Fruit fly (Drosophila melanogaster) whole organism, prepupa: ENCODE results near the gene Apl.

Experiments
- Blimp-1 ChIP-seq: fragments of 200-800 bp; sonication (Bioruptor generic); optimal IDR thresholded peaks from 3 replicates; lab custom pipeline; 2017; ENCODE audit warnings: missing biosample characterization, missing genetic modification characterization, mild to moderate bottlenecking, moderate library complexity, missing genetic modification reagents
- CG10631 ChIP-seq: fragments of 200-800 bp; sonication (Bioruptor generic); optimal IDR thresholded peaks from 2 replicates; lab custom pipeline; 2016; ENCODE audit warnings: missing biosample characterization, missing genetic modification characterization
- CG10669 ChIP-seq: fragments of 200-800 bp; sonication (Bioruptor generic); optimal IDR thresholded peaks from 3 replicates; lab custom pipeline; 2018; ENCODE audit warnings: missing biosample characterization, mild to moderate bottlenecking, missing genetic modification characterization, moderate library complexity
- CG11294 ChIP-seq: fragments of 200-800 bp; sonication (Bioruptor generic); IDR thresholded peaks from 2 replicates; pipeline ENCODE4 v1.3.6; 2022; ENCODE audit warnings: missing biosample characterization, missing genetic modification characterization
- CG11762 ChIP-seq: fragments of 200-800 bp; sonication (Bioruptor generic); optimal IDR thresholded peaks from 3 replicates; lab custom pipeline; 2016; ENCODE audit warnings: missing biosample characterization, missing genetic modification characterization; ENCODE audit not compliant: insufficient read depth
- CG16779 ChIP-seq: fragments of 200-800 bp; sonication (Bioruptor generic); optimal IDR thresholded peaks from 3 replicates; lab custom pipeline; 2017; ENCODE audit warnings: missing biosample characterization, mild to moderate bottlenecking, missing genetic modification characterization
- CG31627 ChIP-seq: fragments of 200-800 bp; sonication (Bioruptor generic); optimal IDR thresholded peaks from 3 replicates; lab custom pipeline; 2016; ENCODE audit warnings: missing biosample characterization, missing genetic modification characterization
- CG32006 ChIP-seq: fragments of 200-800 bp; sonication (Bioruptor generic); optimal IDR thresholded peaks from 3 replicates; lab custom pipeline; 2017; ENCODE audit warnings: missing biosample characterization, mild to moderate bottlenecking, missing genetic modification characterization
- CG3919 ChIP-seq: fragments of 200-800 bp; sonication (Bioruptor generic); optimal IDR thresholded peaks from 3 replicates; lab custom pipeline; 2016; ENCODE audit warnings: missing biosample characterization, missing genetic modification characterization
- CG6163 ChIP-seq: fragments of 200-800 bp; sonication (Bioruptor generic); IDR thresholded peaks from 3 replicates; pipeline ENCODE4 v1.3.6; 2022; ENCODE audit warnings: missing biosample characterization, missing genetic modification characterization
- CG6792 ChIP-seq: fragments of 200-800 bp; sonication (Bioruptor generic); optimal IDR thresholded peaks from 3 replicates; lab custom pipeline; 2016; ENCODE audit warnings: missing biosample characterization, missing genetic modification characterization
- CG6808 ChIP-seq: fragments of 200-800 bp; sonication (Bioruptor generic); optimal IDR thresholded peaks from 3 replicates; lab custom pipeline; 2017; ENCODE audit warnings: missing biosample characterization, missing genetic modification characterization, mild to moderate bottlenecking, moderate library complexity, missing genetic modification reagents
- CG8119 ChIP-seq: fragments of 200-800 bp; sonication (Bioruptor generic); IDR thresholded peaks from 3 replicates; pipeline ENCODE4 v1.3.6; 2022; ENCODE audit warnings: missing biosample characterization, missing genetic modification characterization
- CG8319 ChIP-seq: fragments of 200-800 bp; sonication (Bioruptor generic); optimal IDR thresholded peaks from 3 replicates; lab custom pipeline; 2016; ENCODE audit warnings: missing biosample characterization, missing genetic modification characterization
- CG9139 ChIP-seq: fragments of 200-800 bp; sonication (Bioruptor generic); optimal IDR thresholded peaks from 3 replicates; lab custom pipeline; 2017; ENCODE audit warnings: missing biosample characterization, mild to moderate bottlenecking, missing genetic modification characterization
- Eip75B ChIP-seq: fragments of 200-800 bp; sonication (Bioruptor generic); optimal IDR thresholded peaks from 3 replicates; lab custom pipeline; 2016; ENCODE audit warnings: missing biosample characterization, missing genetic modification characterization
- Eip78C ChIP-seq: fragments of 200-800 bp; sonication (Bioruptor generic); peaks from one replicate; lab custom pipeline; 2016; ENCODE audit warnings: missing biosample characterization, missing genetic modification characterization
- Ets21C ChIP-seq: fragments of 200-800 bp; sonication (Bioruptor generic); optimal IDR thresholded peaks from 3 replicates; lab custom pipeline; 2016; ENCODE audit warnings: missing biosample characterization, missing genetic modification characterization
- Ets96B ChIP-seq: fragments of 200-800 bp; optimal IDR thresholded peaks from 2 replicates; lab custom pipeline; 2019; ENCODE audit warnings: missing biosample characterization, mild to moderate bottlenecking, missing genetic modification characterization, moderate library complexity
- Hr38 ChIP-seq: sonication (Bioruptor generic); optimal IDR thresholded peaks from 2 replicates; lab custom pipeline; 2016; ENCODE audit warnings: missing biosample characterization, missing genetic modification characterization
- Hr39 ChIP-seq: fragments of 200-800 bp; sonication (Bioruptor generic); optimal IDR thresholded peaks from 2 replicates; lab custom pipeline; 2016; ENCODE audit warnings: missing biosample characterization, missing genetic modification characterization
- Hr4 ChIP-seq: fragments of 200-800 bp; sonication (Bioruptor generic); optimal IDR thresholded peaks from 3 replicates; lab custom pipeline; 2016; ENCODE audit warnings: missing biosample characterization, missing genetic modification characterization
- Lpt ChIP-seq: fragments of 200-800 bp; sonication (Bioruptor generic); optimal IDR thresholded peaks from 3 replicates; lab custom pipeline; 2016; ENCODE audit warnings: missing biosample characterization, missing genetic modification characterization
- OdsH ChIP-seq: fragments of 200-800 bp; sonication (Bioruptor generic); optimal IDR thresholded peaks from 3 replicates; lab custom pipeline; 2016; ENCODE audit warnings: missing biosample characterization, missing genetic modification characterization
- Sox14 ChIP-seq: fragments of 200-800 bp; sonication (Bioruptor generic); optimal IDR thresholded peaks from 3 replicates; lab custom pipeline; 2016; ENCODE audit warnings: missing biosample characterization, missing genetic modification characterization
- achi ChIP-seq: fragments of 200-800 bp; sonication (Bioruptor generic); optimal IDR thresholded peaks from 3 replicates; lab custom pipeline; 2016; ENCODE audit warnings: missing biosample characterization, missing genetic modification characterization
- acj6 ChIP-seq: fragments of 200-800 bp; sonication (Bioruptor generic); optimal IDR thresholded peaks from 3 replicates; lab custom pipeline; 2016; ENCODE audit warnings: missing biosample characterization, missing genetic modification characterization
- cyc ChIP-seq: fragments of 200-800 bp; sonication (Bioruptor generic); optimal IDR thresholded peaks from 3 replicates; lab custom pipeline; 2016; ENCODE audit warnings: missing biosample characterization, missing genetic modification characterization
- dsx ChIP-seq: fragments of 200-800 bp; optimal IDR thresholded peaks from 3 replicates; lab custom pipeline; 2019; ENCODE audit warnings: missing biosample characterization, mild to moderate bottlenecking, missing genetic modification characterization, moderate library complexity; ENCODE audit not compliant: poor library complexity, severe bottlenecking
- eg ChIP-seq: fragments of 200-800 bp; sonication (Bioruptor generic); IDR thresholded peaks from 3 replicates; pipeline ENCODE4 v1.3.6; 2022; ENCODE audit warnings: missing biosample characterization, missing genetic modification characterization
- fkh ChIP-seq: fragments of 200-800 bp; sonication (Bioruptor generic); optimal IDR thresholded peaks from 3 replicates; lab custom pipeline; 2017; ENCODE audit warnings: missing biosample characterization, mild to moderate bottlenecking, missing genetic modification characterization, moderate library complexity
- lz ChIP-seq: fragments of 200-800 bp; sonication (Bioruptor generic); optimal IDR thresholded peaks from 3 replicates; lab custom pipeline; 2016; ENCODE audit warnings: missing biosample characterization, missing genetic modification characterization
- pdm3 ChIP-seq: fragments of 200-800 bp; sonication (Bioruptor generic); optimal IDR thresholded peaks from 3 replicates; lab custom pipeline; 2016; ENCODE audit warnings: missing biosample characterization, missing genetic modification characterization
- salr ChIP-seq, 2 experiments: fragments of 200-800 bp; sonication (Bioruptor generic); optimal IDR thresholded peaks; 3 replicates each; lab custom pipeline; 2016 to 2018; ENCODE audit warnings: missing biosample characterization in 2 of 2, missing genetic modification characterization in 2 of 2, mild to moderate bottlenecking in 1 of 2
- spab ChIP-seq: fragments of 200-800 bp; sonication (Bioruptor generic); optimal IDR thresholded peaks from 2 replicates; lab custom pipeline; 2017; ENCODE audit warnings: missing biosample characterization, mild to moderate bottlenecking, missing genetic modification characterization, missing genetic modification reagents
- ss ChIP-seq, 2 experiments: fragments of 200-800 bp; sonication (Bioruptor generic); optimal IDR thresholded peaks; 2 replicates in 1 of 2; 3 replicates in 1 of 2; lab custom pipeline; 2017 to 2018; ENCODE audit warnings: mild to moderate bottlenecking in 2 of 2, missing biosample characterization in 2 of 2, missing genetic modification characterization in 2 of 2, moderate library complexity in 1 of 2
- svp ChIP-seq: fragments of 200-800 bp; sonication (Bioruptor generic); peaks from one replicate; lab custom pipeline; 2016; ENCODE audit warnings: missing biosample characterization, missing genetic modification characterization
- topi ChIP-seq: fragments of 200-800 bp; sonication (Bioruptor generic); optimal IDR thresholded peaks from 3 replicates; lab custom pipeline; 2016; ENCODE audit warnings: missing biosample characterization, missing genetic modification characterization

The Apl gene

dm6 chr3L:16634091-16634490 lies 39.1 kb downstream of the Apl start:
- TF ChIP-seq pdm3 (GFP tag; lab: Kevin White, UChicago) (no peak), CG6808 (GFP tag; lab: Kevin White, UChicago) (no peak), CG11294 (no peak), CG6163 (GFP tag; lab: Robert Waterston, UW) (no peak), salr (GFP tag; optimal IDR thresholded peaks at IDR 0.05; lab: Kevin White, UChicago) (no peak), Eip75B (GFP tag; lab: Kevin White, UChicago) (no peak), OdsH (GFP tag; lab: Kevin White, UChicago) (no peak), fkh (GFP tag; lab: Kevin White, UChicago) (no peak), CG32006 (GFP tag; lab: Kevin White, UChicago) (no peak), CG16779 (tag; lab: Kevin White, UChicago) (no peak)

- TF ChIP-seq dsx (GFP tag; lab: Kevin White, UChicago) = no peak
- TF ChIP-seq achi (GFP tag; lab: Kevin White, UChicago) = peak; percentile 31
- peak; percentile 16 for TF ChIP-seq spab (GFP tag; lab: Kevin White, UChicago)
- peak; percentile 24 for TF ChIP-seq CG3919 (GFP tag; lab: Kevin White, UChicago)
- TF ChIP-seq Hr4 (GFP tag; lab: Kevin White, UChicago) = no peak
- TF ChIP-seq Hr38 = no peak
- TF ChIP-seq Lpt (GFP tag; lab: Kevin White, UChicago) = no peak
- peak; percentile 33 for TF ChIP-seq Eip75B (GFP tag; lab: Kevin White, UChicago)
- TF ChIP-seq CG10631 (GFP tag; lab: Kevin White, UChicago) = peak; percentile 28
- peak; percentile 21 for TF ChIP-seq cyc
- TF ChIP-seq CG6163 (GFP tag; lab: Robert Waterston, UW) = 0 out of 3 replicates have a peak, but pooled peaks have one; percentile 13
- TF ChIP-seq svp (GFP tag; lab: Kevin White, UChicago) = no peak
- peak; percentile 35 for TF ChIP-seq acj6 (GFP tag; lab: Kevin White, UChicago)
- no peak for TF ChIP-seq fkh (GFP tag; lab: Kevin White, UChicago)
- TF ChIP-seq eg (GFP tag; lab: Robert Waterston, UW) = no peak
- no peak for TF ChIP-seq Ets21C (GFP tag; lab: Kevin White, UChicago)
- peak; percentile 0 for TF ChIP-seq Sox14
- TF ChIP-seq ss (GFP tag; optimal IDR thresholded peaks at IDR 0.05; lab: Kevin White, UChicago) = no peak
- TF ChIP-seq salr (GFP tag; optimal IDR thresholded peaks at IDR 0.05; lab: Kevin White, UChicago) = no peak
- TF ChIP-seq CG31627 = no peak
- peak; percentile 34 for TF ChIP-seq topi (GFP tag; lab: Kevin White, UChicago)
- no peak for TF ChIP-seq CG9139 (GFP tag; lab: Kevin White, UChicago)
- no peak for TF ChIP-seq Hr39 (GFP tag; lab: Kevin White, UChicago)
- TF ChIP-seq CG8319 (GFP tag; lab: Kevin White, UChicago) = peak; percentile 6
- TF ChIP-seq Blimp-1 (GFP tag; lab: Kevin White, UChicago) = no peak
- peak; percentile 16 for TF ChIP-seq CG11762 (GFP tag; lab: Kevin White, UChicago)
- peak; percentile 29 for TF ChIP-seq CG6792 (GFP tag; lab: Kevin White, UChicago)
- TF ChIP-seq lz (GFP tag; lab: Kevin White, UChicago) = peak; percentile 8
- peak; percentile 45 for TF ChIP-seq Ets96B
- peak; percentile 23; the same call in 1 of the 3 replicates for TF ChIP-seq CG8119
- TF ChIP-seq Eip78C (GFP tag; lab: Kevin White, UChicago) = peak; percentile 59
- TF ChIP-seq CG10669 (GFP tag; lab: Kevin White, UChicago) = peak; percentile 23
These were observed 39.5 kb downstream of the Apl start for dm6 chr3L:16634529-16634928.
